ENCODE assay signal across 1 fruit fly cellular context in genomic region chrX:7285995-7286985, dm6.
TF ChIP-seq lines count a peak whose summit lies in the region.

Gene CG2059 (plus strand): TSS chrX:7286358.

TF ChIP-seq in whole organism, embryonic, 481 proteins besides CTCF, POLR2A, EP300 and RAD21 (continued from another document and continues in another):
- TF ChIP-seq CG10274 (GFP tag; optimal IDR thresholded peaks at IDR 0.05; lab: Kevin White, UChicago) (no peak), so (GFP tag; IDR thresholded peaks at IDR 0.05; lab: Robert Waterston, UW) (0 out of 3 replicates have a peak, but pooled peaks have one; percentile 46), otp (GFP tag; IDR thresholded peaks at IDR 0.05; lab: Robert Waterston, UW) (0 out of 3 replicates have a peak, but pooled peaks have one; percentile 42), CG8944 (GFP tag; optimal IDR thresholded peaks at IDR 0.05; lab: Kevin White, UChicago) (peak; percentile 31), cas (GFP tag; IDR thresholded peaks at IDR 0.05; lab: Robert Waterston, UW) (no peak), mam (GFP tag; optimal IDR thresholded peaks at IDR 0.05; lab: Kevin White, UChicago) (peak; percentile 68), prd (optimal IDR thresholded peaks at IDR 0.05; lab: Kevin White, UChicago) (no peak), prd (GFP tag; IDR thresholded peaks at IDR 0.05; lab: Robert Waterston, UW) (peak; percentile 62), Hr39 (optimal IDR thresholded peaks at IDR 0.05; lab: Kevin White, UChicago) (no peak), croc (GFP tag; conservative IDR thresholded peaks at IDR 0.05; lab: Robert Waterston, UW) (0 out of 3 replicates have a peak, but pooled peaks have one; percentile 36), CG33213 (GFP tag; optimal IDR thresholded peaks at IDR 0.05; lab: Kevin White, UChicago) (peak; percentile 80), nom (GFP tag; optimal IDR thresholded peaks at IDR 0.05; lab: Kevin White, UChicago) (peak; percentile 57), CG3407 (GFP tag; optimal IDR thresholded peaks at IDR 0.05; lab: Kevin White, UChicago) (peak; percentile 6), CG31224 (GFP tag; IDR thresholded peaks at IDR 0.05; lab: Robert Waterston, UW) (no peak), jing (GFP tag; optimal IDR thresholded peaks at IDR 0.05; lab: Kevin White, UChicago) (no peak), CG18476 (GFP tag; optimal IDR thresholded peaks at IDR 0.05; lab: Kevin White, UChicago) (peak; percentile 44), Dad (GFP tag; optimal IDR thresholded peaks at IDR 0.05; lab: Kevin White, UChicago) (peak; percentile 29), CG4360 (GFP tag; IDR thresholded peaks at IDR 0.05; lab: Robert Waterston, UW) (peak; percentile 19), CG15514 (GFP tag; optimal IDR thresholded peaks at IDR 0.05; lab: Kevin White, UChicago) (peak; percentile 84), CG7928 (GFP tag; optimal IDR thresholded peaks at IDR 0.05; lab: Kevin White, UChicago) (peak; percentile 53), Sox102F (GFP tag; optimal IDR thresholded peaks at IDR 0.05; lab: Kevin White, UChicago) (no peak), CG10654 (GFP tag; optimal IDR thresholded peaks at IDR 0.05; lab: Kevin White, UChicago) (peak; percentile 38), MESR4 (GFP tag; optimal IDR thresholded peaks at IDR 0.05; lab: Kevin White, UChicago) (peak; percentile 95), az2 (GFP tag; optimal IDR thresholded peaks at IDR 0.05; lab: Kevin White, UChicago) (no peak), CG34422 (GFP tag; IDR thresholded peaks at IDR 0.05; lab: Robert Waterston, UW) (peak; percentile 13; the same call in 2 of the 3 replicates), her (GFP tag; optimal IDR thresholded peaks at IDR 0.05; lab: Kevin White, UChicago) (peak; percentile 65), Sin3A (optimal IDR thresholded peaks at IDR 0.05; lab: Kevin White, UChicago) (peak; percentile 54), CG7556 (GFP tag; optimal IDR thresholded peaks at IDR 0.05; lab: Kevin White, UChicago) (peak; percentile 47), Hr3 (GFP tag; optimal IDR thresholded peaks at IDR 0.05; lab: Kevin White, UChicago) (no peak), Fer2 (tag; optimal IDR thresholded peaks at IDR 0.05; lab: Kevin White, UChicago) (no peak), CG10209 (GFP tag; optimal IDR thresholded peaks at IDR 0.05; lab: Kevin White, UChicago) (peak; percentile 46), HmgZ (tag; optimal IDR thresholded peaks at IDR 0.05; lab: Kevin White, UChicago) (peak; percentile 60), CG13296 (GFP tag; optimal IDR thresholded peaks at IDR 0.05; lab: Kevin White, UChicago) (no peak), pb (GFP tag; optimal IDR thresholded peaks at IDR 0.05; lab: Kevin White, UChicago) (peak; percentile 34), caup (GFP tag; optimal IDR thresholded peaks at IDR 0.05; lab: Kevin White, UChicago; ENCODE audit: severe bottlenecking) (peak; percentile 50), CG16779 (GFP tag; IDR thresholded peaks at IDR 0.05; lab: Robert Waterston, UW) (no peak), B-H2 (GFP tag; optimal IDR thresholded peaks at IDR 0.05; lab: Kevin White, UChicago) (peak; percentile 71), ERR (GFP tag; optimal IDR thresholded peaks at IDR 0.05; lab: Kevin White, UChicago) (no peak), Doc2 (GFP tag; IDR thresholded peaks at IDR 0.05; lab: Robert Waterston, UW) (no peak), Dek (tag; optimal IDR thresholded peaks at IDR 0.05; lab: Kevin White, UChicago) (peak; percentile 20), CG11560 (tag; IDR thresholded peaks at IDR 0.05; lab: Robert Waterston, UW) (peak; percentile 65; the same call in 2 of the 3 replicates), shn (GFP tag; optimal IDR thresholded peaks at IDR 0.05; lab: Kevin White, UChicago) (peak; percentile 60), fu2 (GFP tag; optimal IDR thresholded peaks at IDR 0.05; lab: Kevin White, UChicago) (no peak), sisA (GFP tag; IDR thresholded peaks at IDR 0.05; lab: Robert Waterston, UW) (peak; percentile 64), lbe (GFP tag; optimal IDR thresholded peaks at IDR 0.05; lab: Kevin White, UChicago) (no peak), bcd (GFP tag; optimal IDR thresholded peaks at IDR 0.05; lab: Kevin White, UChicago) (peak; percentile 56), Ravus (GFP tag; IDR thresholded peaks at IDR 0.05; lab: Robert Waterston, UW) (no peak), CG9437 (GFP tag; optimal IDR thresholded peaks at IDR 0.05; lab: Kevin White, UChicago) (peak; percentile 31), Rx (GFP tag; IDR thresholded peaks at IDR 0.05; lab: Robert Waterston, UW) (peak; percentile 45; the same call in 1 of the 2 replicates), Nf-YB (GFP tag; optimal IDR thresholded peaks at IDR 0.05; lab: Kevin White, UChicago) (peak; percentile 23), ftz-f1 (GFP tag; optimal IDR thresholded peaks at IDR 0.05; lab: Kevin White, UChicago) (no peak), CG17359 (tag; optimal IDR thresholded peaks at IDR 0.05; lab: Kevin White, UChicago) (no peak), Poxn (GFP tag; IDR thresholded peaks at IDR 0.05; lab: Robert Waterston, UW) (no peak), cato (GFP tag; optimal IDR thresholded peaks at IDR 0.05; lab: Kevin White, UChicago; ENCODE audit: borderline replicate concordance) (no peak), CG9876 (GFP tag; optimal IDR thresholded peaks at IDR 0.05; lab: Kevin White, UChicago) (peak; percentile 66), Opbp (GFP tag; IDR thresholded peaks at IDR 0.05; lab: Robert Waterston, UW; ENCODE audit: partially characterized antibody) (peak; percentile 80), ci (GFP tag; IDR thresholded peaks at IDR 0.05; lab: Robert Waterston, UW) (peak; percentile 81), E2f2 (GFP tag; IDR thresholded peaks at IDR 0.05; lab: Robert Waterston, UW) (no peak; the same call in none of the 2 replicates), Spps (tag; optimal IDR thresholded peaks at IDR 0.05; lab: Kevin White, UChicago) (no peak), CG10543 (GFP tag; optimal IDR thresholded peaks at IDR 0.05; lab: Kevin White, UChicago) (peak; percentile 34), nerfin-1 (tag; optimal IDR thresholded peaks at IDR 0.05; lab: Kevin White, UChicago) (no peak), Fer1 (GFP tag; optimal IDR thresholded peaks at IDR 0.05; lab: Kevin White, UChicago) (peak; percentile 8), H15 (GFP tag; IDR thresholded peaks at IDR 0.05; lab: Robert Waterston, UW) (no peak), ems (GFP tag; optimal IDR thresholded peaks at IDR 0.05; lab: Kevin White, UChicago) (peak; percentile 26), br (optimal IDR thresholded peaks at IDR 0.05; lab: Kevin White, UChicago) (no peak), tll (GFP tag; optimal IDR thresholded peaks at IDR 0.05; lab: Kevin White, UChicago) (no peak), CG11093 (GFP tag; IDR thresholded peaks at IDR 0.05; lab: Robert Waterston, UW) (0 out of 3 replicates have a peak, but pooled peaks have one; percentile 43), corto (GFP tag; optimal IDR thresholded peaks at IDR 0.05; lab: Kevin White, UChicago) (no peak), insv (GFP tag; optimal IDR thresholded peaks at IDR 0.05; lab: Kevin White, UChicago) (peak in 1 of 2 experiments; percentile 35), CG12769 (tag; optimal IDR thresholded peaks at IDR 0.05; lab: Kevin White, UChicago) (peak; percentile 66), Doc3 (GFP tag; IDR thresholded peaks at IDR 0.05; lab: Robert Waterston, UW; ENCODE audit: partially characterized antibody) (no peak), CG1832 (GFP tag; optimal IDR thresholded peaks at IDR 0.05; lab: Kevin White, UChicago) (no peak), CG11696 (GFP tag; IDR thresholded peaks at IDR 0.05; lab: Robert Waterston, UW) (no peak), ase (GFP tag; IDR thresholded peaks at IDR 0.05; lab: Robert Waterston, UW) (peak; percentile 53; the same call in 1 of the 3 replicates), sc (optimal IDR thresholded peaks at IDR 0.05; lab: Kevin White, UChicago) (no peak), sc (GFP tag; optimal IDR thresholded peaks at IDR 0.05; lab: Kevin White, UChicago) (no peak), tin (GFP tag; optimal IDR thresholded peaks at IDR 0.05; lab: Kevin White, UChicago) (peak; percentile 10), Drgx (GFP tag; IDR thresholded peaks at IDR 0.05; lab: Robert Waterston, UW) (no peak), Hr51 (GFP tag; optimal IDR thresholded peaks at IDR 0.05; lab: Kevin White, UChicago) (peak in 1 of 2 experiments; percentile 50), fd64A (GFP tag; optimal IDR thresholded peaks at IDR 0.05; lab: Kevin White, UChicago) (peak; percentile 4), kni (GFP tag; optimal IDR thresholded peaks at IDR 0.05; lab: Kevin White, UChicago) (peak; percentile 22), CG6654 (GFP tag; optimal IDR thresholded peaks at IDR 0.05; lab: Kevin White, UChicago) (no peak), CG10321 (GFP tag; IDR thresholded peaks at IDR 0.05; lab: Robert Waterston, UW) (no peak), HLH4C (GFP tag; IDR thresholded peaks at IDR 0.05; lab: Robert Waterston, UW; ENCODE audit: partially characterized antibody) (0 out of 3 replicates have a peak, but pooled peaks have one; percentile 23), kah (GFP tag; optimal IDR thresholded peaks at IDR 0.05; lab: Kevin White, UChicago) (no peak), ranshi (GFP tag; IDR thresholded peaks at IDR 0.05; lab: Robert Waterston, UW) (peak; percentile 22; the same call in 1 of the 2 replicates), exex (tag; optimal IDR thresholded peaks at IDR 0.05; lab: Kevin White, UChicago) (peak; percentile 40), CG13123 (GFP tag; optimal IDR thresholded peaks at IDR 0.05; lab: Kevin White, UChicago) (no peak), aop (GFP tag; IDR thresholded peaks at IDR 0.05; lab: Robert Waterston, UW) (no peak), CG12219 (GFP tag; optimal IDR thresholded peaks at IDR 0.05; lab: Kevin White, UChicago) (no peak), Bdp1 (GFP tag; optimal IDR thresholded peaks at IDR 0.05; lab: Kevin White, UChicago) (peak; percentile 41), dpn (GFP tag; optimal IDR thresholded peaks at IDR 0.05; lab: Kevin White, UChicago) (peak; percentile 8 to 58), hth (optimal IDR thresholded peaks at IDR 0.05; lab: Kevin White, UChicago) (no peak), Lpt (GFP tag; optimal IDR thresholded peaks at IDR 0.05; lab: Kevin White, UChicago) (no peak), sens-2 (GFP tag; IDR thresholded peaks at IDR 0.05; lab: Robert Waterston, UW) (no peak), NFAT (GFP tag; IDR thresholded peaks at IDR 0.05; lab: Robert Waterston, UW) (peak; percentile 74), Aef1 (GFP tag; IDR thresholded peaks at IDR 0.05; lab: Robert Waterston, UW) (no peak), Atf6 (GFP tag; IDR thresholded peaks at IDR 0.05; lab: Robert Waterston, UW) (0 out of 2 replicates have a peak, but pooled peaks have one; percentile 9), Taf1 (GFP tag; IDR thresholded peaks at IDR 0.05; lab: Robert Waterston, UW) (no peak), maf-S (GFP tag; optimal IDR thresholded peaks at IDR 0.05; lab: Kevin White, UChicago) (peak; percentile 53), CG8388 (GFP tag; optimal IDR thresholded peaks at IDR 0.05; lab: Kevin White, UChicago) (no peak), Ssrp (tag; optimal IDR thresholded peaks at IDR 0.05; lab: Kevin White, UChicago) (no peak), cg (GFP tag; optimal IDR thresholded peaks at IDR 0.05; lab: Kevin White, UChicago) (no peak), CG1529 (GFP tag; optimal IDR thresholded peaks at IDR 0.05; lab: Kevin White, UChicago) (no peak), CG5180 (GFP tag; optimal IDR thresholded peaks at IDR 0.05; lab: Kevin White, UChicago) (no peak), slou (GFP tag; optimal IDR thresholded peaks at IDR 0.05; lab: Kevin White, UChicago) (no peak), CG18262 (tag; optimal IDR thresholded peaks at IDR 0.05; lab: Kevin White, UChicago) (peak; percentile 44), pho (GFP tag; optimal IDR thresholded peaks at IDR 0.05; lab: Kevin White, UChicago) (peak; percentile 56), sqz (GFP tag; optimal IDR thresholded peaks at IDR 0.05; lab: Kevin White, UChicago) (peak; percentile 13), CHES-1-like (GFP tag; optimal IDR thresholded peaks at IDR 0.05; lab: Kevin White, UChicago) (peak; percentile 51), CG18599 (GFP tag; optimal IDR thresholded peaks at IDR 0.05; lab: Kevin White, UChicago) (peak; percentile 21), scrt (GFP tag; optimal IDR thresholded peaks at IDR 0.05; lab: Kevin White, UChicago) (peak; percentile 14), sd (tag; optimal IDR thresholded peaks at IDR 0.05; lab: Kevin White, UChicago) (peak; percentile 66), CkIIα-i1 (GFP tag; IDR thresholded peaks at IDR 0.05; lab: Robert Waterston, UW) (0 out of 2 replicates have a peak, but pooled peaks have one; percentile 24), cwo (GFP tag; optimal IDR thresholded peaks at IDR 0.05; lab: Kevin White, UChicago) (no peak), tna (GFP tag; IDR thresholded peaks at IDR 0.05; lab: Robert Waterston, UW; ENCODE audit: partially characterized antibody) (peak; percentile 11; the same call in 1 of the 2 replicates), danr (GFP tag; IDR thresholded peaks at IDR 0.05; lab: Robert Waterston, UW) (no peak), Scr (GFP tag; IDR thresholded peaks at IDR 0.05; lab: Robert Waterston, UW; ENCODE audit: partially characterized antibody) (peak; percentile 33), unc-4 (GFP tag; IDR thresholded peaks at IDR 0.05; lab: Robert Waterston, UW; ENCODE audit: partially characterized antibody) (no peak), ewg (GFP tag; optimal IDR thresholded peaks at IDR 0.05; lab: Kevin White, UChicago) (peak; percentile 54), sens (GFP tag; lab: Kevin White, UChicago) (peak; percentile 63), CG32767 (GFP tag; IDR thresholded peaks at IDR 0.05; lab: Robert Waterston, UW) (0 out of 2 replicates have a peak, but pooled peaks have one; percentile 13), slbo (GFP tag; IDR thresholded peaks at IDR 0.05; lab: Robert Waterston, UW) (peak; percentile 75), crc (GFP tag; optimal IDR thresholded peaks at IDR 0.05; lab: Kevin White, UChicago) (no peak), ken (GFP tag; IDR thresholded peaks at IDR 0.05; lab: Robert Waterston, UW) (peak; percentile 69; the same call in 1 of the 3 replicates), CG17361 (GFP tag; IDR thresholded peaks at IDR 0.05; lab: Robert Waterston, UW) (peak; percentile 63), CG6272 (GFP tag; IDR thresholded peaks at IDR 0.05; lab: Robert Waterston, UW) (peak; percentile 47), Jarid2 (GFP tag; optimal IDR thresholded peaks at IDR 0.05; lab: Kevin White, UChicago) (peak; percentile 49), salm (tag; optimal IDR thresholded peaks at IDR 0.05; lab: Kevin White, UChicago) (no peak), dmrt99B (tag; optimal IDR thresholded peaks at IDR 0.05; lab: Kevin White, UChicago) (peak; percentile 19), tgo (GFP tag; IDR thresholded peaks at IDR 0.05; lab: Robert Waterston, UW) (peak; percentile 22; the same call in 2 of the 3 replicates)
